Fruit fly (Drosophila melanogaster) whole organism: ENCODE results near the gene CG4375.

Experiments used
- CG8478 ChIP-seq: fragments of >200 bp; optimal IDR thresholded peaks from 2 replicates; lab custom pipeline; 2018; ENCODE audit warnings: inconsistent platforms
- Dll ChIP-seq: fragments of >200 bp; optimal IDR thresholded peaks from 2 replicates; lab custom pipeline; 2017
- EcR ChIP-seq, 2 experiments: fragments of >200 bp; optimal IDR thresholded peaks; 2 replicates each; lab custom pipeline; 2017; ENCODE audit warnings: missing biosample characterization in 2 of 2, missing genetic modification characterization in 2 of 2, missing genetic modification reagents in 2 of 2
- pan ChIP-seq: fragments of >200 bp; optimal IDR thresholded peaks from 2 replicates; lab custom pipeline; 2017
- psq ChIP-seq: fragments of >200 bp; optimal IDR thresholded peaks from 2 replicates; lab custom pipeline; 2017
- usp ChIP-seq: fragments of >200 bp; optimal IDR thresholded peaks from 2 replicates; lab custom pipeline; 2017; ENCODE audit warnings: missing biosample characterization, missing genetic modification characterization, mixed read lengths

DNA sequence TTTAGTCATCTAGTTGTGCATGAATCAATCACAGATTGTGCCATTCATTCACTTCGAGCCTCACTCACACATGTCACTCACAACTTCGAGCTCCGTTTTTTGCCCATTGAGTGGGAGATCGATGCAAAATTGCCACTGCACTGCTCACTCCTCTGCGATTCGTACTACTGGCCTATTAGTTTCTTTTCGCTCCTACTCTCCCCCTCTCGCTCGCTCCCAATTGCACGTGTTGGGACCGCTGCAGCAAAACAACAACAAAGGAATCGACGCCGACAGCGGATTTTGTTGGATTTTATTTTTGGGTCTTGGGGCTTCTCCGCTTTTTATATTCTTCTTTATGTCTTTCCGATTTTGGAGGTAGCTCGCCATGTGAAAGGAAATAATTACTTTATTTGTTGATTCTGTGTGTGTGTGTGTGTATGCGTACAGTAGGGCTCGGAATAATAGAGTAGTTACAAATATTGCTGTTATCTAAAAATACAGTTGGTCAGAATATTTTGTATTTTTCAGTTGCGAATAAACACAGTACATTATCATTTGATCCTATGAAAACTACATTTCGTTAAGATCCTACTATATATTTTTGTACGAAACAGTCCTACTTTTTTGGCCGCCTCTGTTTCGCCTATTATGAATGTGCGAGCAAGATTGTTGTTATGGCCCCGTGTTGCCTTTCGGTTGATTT lies 47.6 kb upstream of the CG4375 start:
- TF ChIP-seq usp (GFP tag; lab: Kevin White, UChicago) (no peak), psq (no peak), pan (no peak), CG8478 (lab: Kevin White, UChicago) (no peak), EcR (GFP tag; optimal IDR thresholded peaks at IDR 0.05; lab: Kevin White, UChicago) (no peak), Dll (lab: Kevin White, UChicago) (no peak)
